Fruit fly (Drosophila melanogaster): ENCODE data around the gene RIOK1.

RIOK1 gene

dm6 chr3L:11680298-11680697, 32.0 kb upstream of the RIOK1 start, which contains the start of gene CG32085 (continued):
- peak; percentile 89 for TF ChIP-seq CG2120 (GFP tag; optimal IDR thresholded peaks at IDR 0.05)
- 0 out of 2 replicates have a peak, but pooled peaks have one; percentile 49 for TF ChIP-seq gsb (GFP tag; IDR thresholded peaks at IDR 0.05)
- TF ChIP-seq Sin3A (optimal IDR thresholded peaks at IDR 0.05) = no peak
- TF ChIP-seq Bgb (GFP tag; IDR thresholded peaks at IDR 0.05; ENCODE audit: partially characterized antibody) = no peak
- peak; percentile 48 for TF ChIP-seq CG9215 (GFP tag; IDR thresholded peaks at IDR 0.05)
- 0 out of 3 replicates have a peak, but pooled peaks have one; percentile 27 for TF ChIP-seq CG17361 (GFP tag; IDR thresholded peaks at IDR 0.05)
- peak; percentile 86 for TF ChIP-seq Fer1 (GFP tag; optimal IDR thresholded peaks at IDR 0.05)
- TF ChIP-seq pzg (GFP tag; optimal IDR thresholded peaks at IDR 0.05) = peak; percentile 26
- TF ChIP-seq CG16813 (GFP tag; IDR thresholded peaks at IDR 0.05; ENCODE audit: partially characterized antibody) = no peak
- peak; percentile 27 for TF ChIP-seq maf-S (GFP tag; optimal IDR thresholded peaks at IDR 0.05)
- TF ChIP-seq repo (GFP tag; optimal IDR thresholded peaks at IDR 0.05) = peak; percentile 28
- TF ChIP-seq CG6689 (GFP tag; IDR thresholded peaks at IDR 0.05) = 0 out of 2 replicates have a peak, but pooled peaks have one; percentile 30
- peak; percentile 55 for TF ChIP-seq Awh (GFP tag; IDR thresholded peaks at IDR 0.05)
- no peak for TF ChIP-seq jigr1 (GFP tag; IDR thresholded peaks at IDR 0.05)
- TF ChIP-seq eyg (GFP tag; optimal IDR thresholded peaks at IDR 0.05) = peak; percentile 53
- peak; percentile 92 for TF ChIP-seq Ets65A (GFP tag)
- TF ChIP-seq CG32767 (GFP tag; IDR thresholded peaks at IDR 0.05) = 0 out of 2 replicates have a peak, but pooled peaks have one; percentile 20
- TF ChIP-seq pnt (GFP tag; optimal IDR thresholded peaks at IDR 0.05) = peak; percentile 40
- TF ChIP-seq BEAF-32 (GFP tag; optimal IDR thresholded peaks at IDR 0.05) = no peak
- peak; percentile 82 for TF ChIP-seq vvl (GFP tag; IDR thresholded peaks at IDR 0.05)
- TF ChIP-seq klu (GFP tag; IDR thresholded peaks at IDR 0.05) = no peak
- TF ChIP-seq Fer3 (tag; optimal IDR thresholded peaks at IDR 0.05) = peak; percentile 51
- TF ChIP-seq h (optimal IDR thresholded peaks at IDR 0.05) = no peak
- TF ChIP-seq CG9797 (GFP tag; optimal IDR thresholded peaks at IDR 0.05) = no peak
- peak; percentile 35 for TF ChIP-seq CG8924 (tag; optimal IDR thresholded peaks at IDR 0.05)
- peak; percentile 43 for TF ChIP-seq CG5180 (GFP tag; optimal IDR thresholded peaks at IDR 0.05)
- peak; percentile 59 for TF ChIP-seq CG1792 (GFP tag; optimal IDR thresholded peaks at IDR 0.05)
- peak; percentile 80 for TF ChIP-seq Hmr (GFP tag; optimal IDR thresholded peaks at IDR 0.05)
- peak; percentile 30 for TF ChIP-seq kay (GFP tag; optimal IDR thresholded peaks at IDR 0.05)
- peak; percentile 28 for TF ChIP-seq PHDP (tag; optimal IDR thresholded peaks at IDR 0.05)
- peak; percentile 8 for TF ChIP-seq CG16815 (GFP tag; optimal IDR thresholded peaks at IDR 0.05)
- peak; percentile 74 for TF ChIP-seq ems (GFP tag; optimal IDR thresholded peaks at IDR 0.05)
- peak; percentile 46 for TF ChIP-seq Hsf (GFP tag; optimal IDR thresholded peaks at IDR 0.05)
- peak; percentile 11 for TF ChIP-seq fd96Cb (tag; optimal IDR thresholded peaks at IDR 0.05)
- peak; percentile 84 for TF ChIP-seq CG9932 (GFP tag; IDR thresholded peaks at IDR 0.05)
- TF ChIP-seq CG6175 (GFP tag; IDR thresholded peaks at IDR 0.05) = peak; percentile 66; the same call in 1 of the 3 replicates
- TF ChIP-seq psq (GFP tag; optimal IDR thresholded peaks at IDR 0.05) = no peak
- no peak for TF ChIP-seq Stat92E (GFP tag; optimal IDR thresholded peaks at IDR 0.05)
- no peak for TF ChIP-seq run (tag; optimal IDR thresholded peaks at IDR 0.05)
- TF ChIP-seq sc (optimal IDR thresholded peaks at IDR 0.05) = no peak
- TF ChIP-seq sc (GFP tag; optimal IDR thresholded peaks at IDR 0.05) = no peak
- peak; percentile 84 for TF ChIP-seq NFAT (GFP tag; IDR thresholded peaks at IDR 0.05)
- peak; percentile 56 for TF ChIP-seq CG3847 (GFP tag; IDR thresholded peaks at IDR 0.05)
- TF ChIP-seq Bdp1 (GFP tag; optimal IDR thresholded peaks at IDR 0.05) = no peak
- no peak for TF ChIP-seq Lim3 (GFP tag; IDR thresholded peaks at IDR 0.05)
- peak; percentile 83 for TF ChIP-seq sens (GFP tag)
- TF ChIP-seq H2.0 (GFP tag; IDR thresholded peaks at IDR 0.05) = peak; percentile 36; the same call in 1 of the 2 replicates
- peak; percentile 4 for TF ChIP-seq CG1647 (GFP tag; optimal IDR thresholded peaks at IDR 0.05)
- TF ChIP-seq CG7357 (GFP tag; IDR thresholded peaks at IDR 0.05) = 0 out of 3 replicates have a peak, but pooled peaks have one; percentile 43
- no peak for TF ChIP-seq CG1603 (tag; optimal IDR thresholded peaks at IDR 0.05)
- peak; percentile 62 for TF ChIP-seq CG7786 (GFP tag; optimal IDR thresholded peaks at IDR 0.05)
- peak; percentile 50 for TF ChIP-seq CG7987 (GFP tag; optimal IDR thresholded peaks at IDR 0.05)
- TF ChIP-seq slou (GFP tag; optimal IDR thresholded peaks at IDR 0.05) = no peak
